Worm (Caenorhabditis elegans) whole organism, late embryonic: Measurements from ENCODE around the gene F41H8.1.
"Not testable (repeated sequence)": the region's sequence is repeated elsewhere in the genome, so short reads cannot be mapped to it uniquely, and the experiment has no call there.

ENCODE experiments used
- C38D4.7 ChIP-seq: fragments of 200-800 bp; sonication (Bioruptor generic); optimal IDR thresholded peaks from 2 replicates; lab custom pipeline; 2018; ENCODE audit warnings: mild to moderate bottlenecking, missing genetic modification characterization, moderate library complexity, missing compliant biosample characterization
- F13H6.1 ChIP-seq: sonication (generic microtip); optimal IDR thresholded peaks from 2 replicates; lab custom pipeline; 2016; ENCODE audit warnings: missing genetic modification characterization, missing compliant biosample characterization
- K02D7.2 ChIP-seq: sonication (generic microtip); optimal IDR thresholded peaks from 2 replicates; lab custom pipeline; 2017; ENCODE audit warnings: mild to moderate bottlenecking, missing genetic modification characterization, missing compliant biosample characterization
- K09A11.1 ChIP-seq: sonication (generic microtip); optimal IDR thresholded peaks from 2 replicates; lab custom pipeline; 2017; ENCODE audit warnings: antibody characterized with exemption, mild to moderate bottlenecking, missing genetic modification characterization, missing compliant biosample characterization; ENCODE audit not compliant: insufficient read depth
- T23F11.4 ChIP-seq: fragments of 200-800 bp; sonication (Bioruptor generic); optimal IDR thresholded peaks from 2 replicates; lab custom pipeline; 2018; ENCODE audit warnings: mild to moderate bottlenecking, missing genetic modification characterization, missing compliant biosample characterization
- ceh-19 ChIP-seq: fragments of 200-800 bp; sonication (Bioruptor generic); optimal IDR thresholded peaks from 2 replicates; lab custom pipeline; 2018; ENCODE audit warnings: mild to moderate bottlenecking, missing genetic modification characterization, missing compliant biosample characterization
- ceh-2 ChIP-seq: sonication (generic microtip); optimal IDR thresholded peaks from 2 replicates; lab custom pipeline; 2016; ENCODE audit warnings: missing genotype, missing genetic modification characterization, missing compliant biosample characterization
- ceh-22 ChIP-seq: sonication (generic microtip); optimal IDR thresholded peaks from 2 replicates; lab custom pipeline; 2017; ENCODE audit warnings: missing biosample characterization, missing genetic modification characterization
- ceh-24 ChIP-seq: sonication (generic microtip); optimal IDR thresholded peaks from 2 replicates; lab custom pipeline; 2016; ENCODE audit warnings: mild to moderate bottlenecking, missing genetic modification characterization, missing compliant biosample characterization
- ceh-31 ChIP-seq: sonication (generic microtip); optimal IDR thresholded peaks from 2 replicates; lab custom pipeline; 2016; ENCODE audit warnings: missing genetic modification characterization, missing compliant biosample characterization
- ceh-45 ChIP-seq: fragments of 200-800 bp; sonication (Bioruptor generic); IDR thresholded peaks from 2 replicates; pipeline ENCODE4 v1.3.6; 2022; ENCODE audit warnings: missing genetic modification reagents, missing genetic modification characterization, missing compliant biosample characterization
- ceh-6 ChIP-seq: fragments of 200-800 bp; sonication (Bioruptor generic); optimal IDR thresholded peaks from 2 replicates; lab custom pipeline; 2018; ENCODE audit warnings: mild to moderate bottlenecking, missing genetic modification characterization, missing compliant biosample characterization
- ceh-9 ChIP-seq: sonication (generic microtip); optimal IDR thresholded peaks from 2 replicates; lab custom pipeline; 2016; ENCODE audit warnings: mild to moderate bottlenecking, missing genetic modification characterization, inconsistent platforms, missing compliant biosample characterization
- che-1 ChIP-seq: sonication (generic microtip); optimal IDR thresholded peaks from 2 replicates; lab custom pipeline; 2016; ENCODE audit warnings: mild to moderate bottlenecking, missing genetic modification characterization, missing compliant biosample characterization
- elt-2 ChIP-seq: sonication (generic microtip); optimal IDR thresholded peaks from 2 replicates; lab custom pipeline; 2016; ENCODE audit warnings: missing genetic modification reagents, missing genetic modification characterization, missing compliant biosample characterization
- elt-4 ChIP-seq: sonication (generic microtip); optimal IDR thresholded peaks from 2 replicates; lab custom pipeline; 2016; ENCODE audit warnings: missing genetic modification characterization, missing compliant biosample characterization
- fkh-6 ChIP-seq: sonication (generic microtip); optimal IDR thresholded peaks from 2 replicates; lab custom pipeline; 2016; ENCODE audit warnings: missing genetic modification characterization, missing compliant biosample characterization
- hlh-15 ChIP-seq: sonication (generic microtip); optimal IDR thresholded peaks from 2 replicates; lab custom pipeline; 2016; ENCODE audit warnings: missing genetic modification characterization, missing compliant biosample characterization
- hlh-6 ChIP-seq: sonication (generic microtip); optimal IDR thresholded peaks from 2 replicates; lab custom pipeline; 2016; ENCODE audit warnings: missing genotype, missing genetic modification characterization, missing compliant biosample characterization
- hlh-8 ChIP-seq: sonication (generic microtip); optimal IDR thresholded peaks from 2 replicates; lab custom pipeline; 2016; ENCODE audit warnings: missing genotype, missing genetic modification characterization, missing compliant biosample characterization
- lin-11 ChIP-seq: fragments of 200-800 bp; sonication (Bioruptor generic); optimal IDR thresholded peaks from 2 replicates; lab custom pipeline; 2018; ENCODE audit warnings: mild to moderate bottlenecking, missing genetic modification characterization, missing compliant biosample characterization
- madf-2 ChIP-seq: sonication (generic microtip); optimal IDR thresholded peaks from 2 replicates; lab custom pipeline; 2017; ENCODE audit warnings: missing genetic modification characterization, missing compliant biosample characterization
- mec-3 ChIP-seq: sonication (generic microtip); optimal IDR thresholded peaks from 2 replicates; lab custom pipeline; 2016; ENCODE audit warnings: borderline replicate concordance, missing genetic modification characterization, missing compliant biosample characterization
- nfya-1 ChIP-seq: sonication (generic microtip); optimal IDR thresholded peaks from 2 replicates; lab custom pipeline; 2017; ENCODE audit warnings: missing genetic modification characterization, mild to moderate bottlenecking, missing compliant biosample characterization, antibody characterized with exemption, moderate library complexity
- nhr-11 ChIP-seq: fragments of 150-350 bp; optimal IDR thresholded peaks from 2 replicates; lab custom pipeline; 2014; ENCODE audit warnings: missing biosample characterization, missing genetic modification characterization
- pat-9 ChIP-seq: fragments of 200-800 bp; sonication (Bioruptor generic); optimal IDR thresholded peaks from 2 replicates; lab custom pipeline; 2018; ENCODE audit warnings: mild to moderate bottlenecking, missing genetic modification characterization, moderate library complexity, missing compliant biosample characterization
- pax-1 ChIP-seq: fragments of 150-350 bp; optimal IDR thresholded peaks from 2 replicates; lab custom pipeline; 2014; ENCODE audit warnings: missing biosample characterization, missing genetic modification characterization
- pha-4 ChIP-seq: fragments of 150-350 bp; optimal IDR thresholded peaks from 2 replicates; lab custom pipeline; 2018; ENCODE audit warnings: missing biosample characterization, missing genetic modification reagents, missing genetic modification characterization
- ref-2 ChIP-seq: sonication (generic microtip); optimal IDR thresholded peaks from 2 replicates; lab custom pipeline; 2016; ENCODE audit warnings: missing genetic modification characterization, missing compliant biosample characterization
- rnt-1 ChIP-seq: sonication (generic microtip); optimal IDR thresholded peaks from 2 replicates; lab custom pipeline; 2016; ENCODE audit warnings: missing genetic modification characterization, missing compliant biosample characterization
- sox-2 ChIP-seq: fragments of 200-800 bp; sonication (Bioruptor generic); IDR thresholded peaks from 2 replicates; pipeline ENCODE4 v1.3.6; 2022; ENCODE audit warnings: missing genetic modification reagents, missing genetic modification characterization, missing compliant biosample characterization
- syd-9 ChIP-seq: sonication (generic microtip); optimal IDR thresholded peaks from 2 replicates; lab custom pipeline; 2016; ENCODE audit warnings: mild to moderate bottlenecking, missing genetic modification characterization, moderate library complexity, missing compliant biosample characterization
- unc-42 ChIP-seq: sonication (generic microtip); optimal IDR thresholded peaks from 2 replicates; lab custom pipeline; 2016; ENCODE audit warnings: missing genotype, missing genetic modification characterization, missing compliant biosample characterization
- zip-5 ChIP-seq: sonication (generic microtip); optimal IDR thresholded peaks from 2 replicates; lab custom pipeline; 2016; ENCODE audit warnings: missing genetic modification characterization, missing compliant biosample characterization
- ztf-16 ChIP-seq: sonication (generic microtip); optimal IDR thresholded peaks from 2 replicates; lab custom pipeline; 2017; ENCODE audit warnings: missing genetic modification characterization, missing compliant biosample characterization

Gene F41H8.1

ce11 chrV:820629-821028, 12.8 kb upstream of the F41H8.1 start, which contains the start of gene srx-32:
srx-32 (minus strand) TSS chrV:820729.
- not testable (repeated sequence) for TF ChIP-seq madf-2 (tag; lab: Kevin White, UChicago); ceh-19 (GFP tag; lab: Kevin White, UChicago); ceh-24 (tag; lab: Kevin White, UChicago)

- not testable (repeated sequence) for TF ChIP-seq T23F11.4 (GFP tag; lab: Kevin White, UChicago); mec-3 (tag; lab: Kevin White, UChicago); K09A11.1 (tag; lab: Kevin White, UChicago)
Measured at ce11 chrV:822922-823321, 10.5 kb upstream of the F41H8.1 start, which contains the start of gene srx-31. srx-31 (minus strand) TSS chrV:823022.

ce11 chrV:826097-826496, 7.4 kb upstream of the F41H8.1 start, which contains the start of gene F41H8.2:
F41H8.2 (plus strand) TSS chrV:826397.
- TF ChIP-seq syd-9 (tag; lab: Kevin White, UChicago) = no peak
- TF ChIP-seq ceh-6 (GFP tag; lab: Kevin White, UChicago) = no peak
- no peak for TF ChIP-seq ref-2 (tag; lab: Kevin White, UChicago)
- no peak for TF ChIP-seq C38D4.7 (GFP tag; lab: Kevin White, UChicago)
- TF ChIP-seq elt-2 (tag; lab: Kevin White, UChicago) = no peak

- TF ChIP-seq ceh-31 (tag; lab: Kevin White, UChicago); hlh-8; hlh-15 (tag; lab: Kevin White, UChicago): not testable (repeated sequence)
Measured at ce11 chrV:838984-839471, 5.6 kb downstream of the F41H8.1 start, which contains the start of the genes K09C6.7 and K09C6.10. K09C6.7 (minus strand) TSS chrV:839084. K09C6.10 (plus strand) TSS chrV:839421.

- TF ChIP-seq ceh-2 (no peak), che-1 (no peak), rnt-1 (no peak), pax-1 (no peak), ceh-22 (tag; lab: Kevin White, UChicago) (no peak), nfya-1 (tag; lab: Kevin White, UChicago) (no peak), ztf-16 (tag; lab: Kevin White, UChicago) (no peak), unc-42 (tag; lab: Kevin White, UChicago) (no peak), ceh-9 (no peak), ceh-24 (tag; lab: Kevin White, UChicago) (no peak), pha-4 (tag; lab: Kevin White, UChicago) (no peak), K02D7.2 (no peak), F13H6.1 (no peak), pat-9 (no peak), elt-4 (no peak)
Measured at ce11 chrV:842611-843010, 9.1 kb downstream of the F41H8.1 start.

ce11 chrV:843118-843517, 9.7 kb downstream of the F41H8.1 start, which contains the start of gene K09C6.8:
K09C6.8 (minus strand) TSS chrV:843218.
- TF ChIP-seq ceh-19 (GFP tag; lab: Kevin White, UChicago); fkh-6; ceh-45 (GFP tag; lab: Robert Waterston, UW): not testable (repeated sequence)
- TF ChIP-seq, all 69 proteins: peak for 0; not testable (repeated sequence) for 69

ce11 chrV:847521-847920, 14.1 kb downstream of the F41H8.1 start, which contains the start of gene srbc-13:
srbc-13 (plus strand) TSS chrV:847821.
- TF ChIP-seq hlh-6 (tag; lab: Kevin White, UChicago) = no peak
- TF ChIP-seq zip-5 (tag; lab: Kevin White, UChicago) = no peak
- TF ChIP-seq lin-11 (tag; lab: Kevin White, UChicago) = no peak
- no peak for TF ChIP-seq sox-2
- TF ChIP-seq hlh-15 (tag; lab: Kevin White, UChicago) = no peak
- no peak for TF ChIP-seq ceh-22 (tag; lab: Kevin White, UChicago)
- TF ChIP-seq nhr-11 = no peak
